Fruit fly (Drosophila melanogaster): ENCODE results near the gene CG8927.

CG8927 gene

DNA sequence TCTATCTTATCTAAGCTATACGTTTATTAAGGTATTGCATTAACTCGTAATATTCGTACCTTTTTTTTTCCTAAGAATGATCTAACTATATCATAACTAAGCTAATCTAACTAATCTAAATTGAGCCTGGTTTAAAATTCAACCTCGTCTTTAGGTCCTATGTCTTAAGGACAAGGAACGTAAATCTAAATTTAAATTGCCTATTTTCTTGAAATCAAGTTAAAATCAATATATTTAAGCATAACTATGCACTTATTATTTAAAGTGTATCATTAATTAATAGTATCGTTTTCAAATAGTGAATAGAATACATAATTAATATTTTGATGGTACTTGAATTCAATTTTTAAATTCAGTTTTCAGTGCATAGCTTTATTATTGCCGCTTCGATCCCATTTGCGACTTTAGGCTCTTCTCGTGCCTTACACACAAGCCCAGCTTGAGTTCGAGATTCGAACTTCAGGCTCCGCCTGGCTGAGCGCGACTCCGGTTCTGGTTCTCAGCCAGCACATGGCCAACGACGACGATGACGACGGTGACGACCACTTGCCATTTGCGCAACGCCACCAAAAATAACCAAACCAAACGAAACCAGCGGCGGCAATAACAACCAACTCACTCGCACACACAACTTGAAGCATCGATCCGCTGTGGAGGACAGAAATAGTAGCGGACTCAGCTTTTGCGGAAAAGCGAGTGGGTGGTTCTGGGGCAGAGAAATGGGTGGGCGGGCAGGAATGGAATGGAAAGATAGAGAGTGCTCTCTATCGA is 30.2 kb downstream of the CG8927 start (continued):
- no peak for TF ChIP-seq MTF-1 (GFP tag; optimal IDR thresholded peaks at IDR 0.05; ENCODE audit: borderline replicate concordance)
- TF ChIP-seq CG33213 (GFP tag; optimal IDR thresholded peaks at IDR 0.05), result no peak
- no peak for TF ChIP-seq CG30431 (GFP tag; optimal IDR thresholded peaks at IDR 0.05)
- TF ChIP-seq Nf-YB (GFP tag; optimal IDR thresholded peaks at IDR 0.05), result no peak
- no peak for TF ChIP-seq CG12155 (GFP tag; optimal IDR thresholded peaks at IDR 0.05)
- no peak for TF ChIP-seq CG2129 (GFP tag; IDR thresholded peaks at IDR 0.05; ENCODE audit: partially characterized antibody)
- TF ChIP-seq Lim3 (GFP tag; IDR thresholded peaks at IDR 0.05), result no peak
- no peak for TF ChIP-seq Lhr (GFP tag; optimal IDR thresholded peaks at IDR 0.05)
- TF ChIP-seq Med (GFP tag), result peak; percentile 59
- TF ChIP-seq z (GFP tag; IDR thresholded peaks at IDR 0.05), result 0 out of 3 replicates have a peak, but pooled peaks have one; percentile 55
- peak; percentile 33; the same call in 1 of the 2 replicates for TF ChIP-seq CG9932 (GFP tag; IDR thresholded peaks at IDR 0.05)
- TF ChIP-seq disco-r (GFP tag; optimal IDR thresholded peaks at IDR 0.05), result no peak
- TF ChIP-seq CG2199 (GFP tag; IDR thresholded peaks at IDR 0.05), result no peak
- no peak for TF ChIP-seq abd-A (tag; optimal IDR thresholded peaks at IDR 0.05)
- TF ChIP-seq CG6254 (GFP tag; optimal IDR thresholded peaks at IDR 0.05), result no peak
- no peak for TF ChIP-seq CG1647 (GFP tag; optimal IDR thresholded peaks at IDR 0.05)
- TF ChIP-seq PHDP (tag; optimal IDR thresholded peaks at IDR 0.05), result no peak
- no peak for TF ChIP-seq org-1 (GFP tag; optimal IDR thresholded peaks at IDR 0.05)
- no peak for TF ChIP-seq Sox102F (GFP tag; optimal IDR thresholded peaks at IDR 0.05)
- TF ChIP-seq bab2 (GFP tag; optimal IDR thresholded peaks at IDR 0.05), result no peak
- TF ChIP-seq CG10654 (GFP tag; optimal IDR thresholded peaks at IDR 0.05), result no peak
- 0 out of 3 replicates have a peak, but pooled peaks have one; percentile 15 for TF ChIP-seq dysf (GFP tag; IDR thresholded peaks at IDR 0.05)
- no peak for TF ChIP-seq CG6272 (GFP tag; IDR thresholded peaks at IDR 0.05)
- TF ChIP-seq CG43689 (GFP tag; IDR thresholded peaks at IDR 0.05), result no peak
- no peak for TF ChIP-seq salm (tag; optimal IDR thresholded peaks at IDR 0.05)
- no peak for TF ChIP-seq crp (GFP tag; optimal IDR thresholded peaks at IDR 0.05)
- TF ChIP-seq Chrac-16 (GFP tag; optimal IDR thresholded peaks at IDR 0.05), result no peak
- no peak for TF ChIP-seq CG4707 (GFP tag; optimal IDR thresholded peaks at IDR 0.05)
- TF ChIP-seq CrebB (tag; optimal IDR thresholded peaks at IDR 0.05), result no peak
- TF ChIP-seq trem (tag; optimal IDR thresholded peaks at IDR 0.05), result no peak
- no peak for TF ChIP-seq CG13296 (GFP tag; optimal IDR thresholded peaks at IDR 0.05)
- TF ChIP-seq Ets97D (GFP tag; optimal IDR thresholded peaks at IDR 0.05), result no peak
- no peak for TF ChIP-seq schlank (tag; optimal IDR thresholded peaks at IDR 0.05)
- no peak for TF ChIP-seq dpn (GFP tag; optimal IDR thresholded peaks at IDR 0.05)
- no peak for TF ChIP-seq CG12219 (GFP tag; optimal IDR thresholded peaks at IDR 0.05)
- TF ChIP-seq CG17568 (GFP tag; optimal IDR thresholded peaks at IDR 0.05), result no peak
- TF ChIP-seq CG4820 (GFP tag; optimal IDR thresholded peaks at IDR 0.05), result no peak
- TF ChIP-seq CG17359 (tag; optimal IDR thresholded peaks at IDR 0.05), result no peak
- TF ChIP-seq Hey (tag; optimal IDR thresholded peaks at IDR 0.05), result no peak
- no peak for TF ChIP-seq CG11456 (GFP tag; IDR thresholded peaks at IDR 0.05)
- no peak for TF ChIP-seq CG1233 (GFP tag; optimal IDR thresholded peaks at IDR 0.05)
- no peak for TF ChIP-seq CG34224 (GFP tag; IDR thresholded peaks at IDR 0.05; ENCODE audit: partially characterized antibody)
- no peak for TF ChIP-seq BtbVII (GFP tag; optimal IDR thresholded peaks at IDR 0.05)
- TF ChIP-seq mirr (GFP tag; optimal IDR thresholded peaks at IDR 0.05), result no peak
- no peak for TF ChIP-seq CG10431 (GFP tag; optimal IDR thresholded peaks at IDR 0.05)
- TF ChIP-seq Taf1 (GFP tag; IDR thresholded peaks at IDR 0.05), result no peak
- no peak for TF ChIP-seq ato (GFP tag; IDR thresholded peaks at IDR 0.05; ENCODE audit: partially characterized antibody)
- no peak for TF ChIP-seq CG18619 (GFP tag; optimal IDR thresholded peaks at IDR 0.05)
- no peak for TF ChIP-seq GATAe (GFP tag; conservative IDR thresholded peaks at IDR 0.05)
